Fruit fly (Drosophila melanogaster) whole organism, adult: ENCODE data around the gene Task6.

Experiments
- CG12768 ChIP-seq: fragments of 200-800 bp; sonication (Bioruptor generic); optimal IDR thresholded peaks from 2 replicates; lab custom pipeline; 2017; ENCODE audit warnings: missing biosample characterization, missing genetic modification characterization, mild to moderate bottlenecking, moderate library complexity, missing genetic modification reagents
- CG1620 ChIP-seq: fragments of 200-800 bp; sonication (Bioruptor generic); optimal IDR thresholded peaks from 2 replicates; lab custom pipeline; 2016; ENCODE audit warnings: missing biosample characterization, missing genetic modification characterization
- CG7101 ChIP-seq: fragments of 200-800 bp; sonication (Bioruptor generic); optimal IDR thresholded peaks from 2 replicates; lab custom pipeline; 2018; ENCODE audit warnings: missing biosample characterization, mild to moderate bottlenecking, missing genetic modification characterization, moderate library complexity
- Crg-1 ChIP-seq: fragments of 200-800 bp; sonication (Bioruptor generic); optimal IDR thresholded peaks from 2 replicates; lab custom pipeline; 2016; ENCODE audit warnings: missing biosample characterization, missing genetic modification characterization
- pad ChIP-seq: fragments of 200-800 bp; sonication (Bioruptor generic); optimal IDR thresholded peaks from 3 replicates; lab custom pipeline; 2017; ENCODE audit warnings: missing biosample characterization, missing genetic modification characterization, mild to moderate bottlenecking, moderate library complexity, missing genetic modification reagents

DNA sequence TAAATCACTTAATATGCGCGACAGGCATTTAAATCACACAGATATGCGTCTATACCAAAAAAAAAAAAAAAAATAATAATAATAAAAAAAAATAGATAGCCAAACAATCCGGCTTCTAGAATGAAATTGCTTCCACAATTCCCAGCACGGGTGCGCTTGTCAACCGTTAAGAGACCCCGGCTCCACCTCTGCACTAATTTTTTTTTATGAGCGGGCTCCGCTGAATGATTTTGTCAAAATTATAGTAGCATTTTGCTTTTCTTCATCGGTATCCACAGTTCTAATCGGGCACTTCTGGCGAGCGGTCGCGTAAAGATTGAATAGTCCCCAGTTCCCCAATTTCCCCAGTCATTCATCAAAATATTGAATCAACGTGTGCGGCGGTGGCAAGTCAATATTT, 32.1 kb upstream of the Task6 start, which contains the start of gene Adgf-C:
- no peak for TF ChIP-seq CG7101 (tag; lab: Kevin White, UChicago)
- no peak for TF ChIP-seq pad (GFP tag; lab: Kevin White, UChicago)
- no peak for TF ChIP-seq CG1620 (GFP tag; lab: Kevin White, UChicago)
- TF ChIP-seq Crg-1 (GFP tag; lab: Kevin White, UChicago) = no peak
- TF ChIP-seq CG12768 (GFP tag; lab: Kevin White, UChicago) = no peak
